Fruit fly (Drosophila melanogaster) whole organism, prepupa: Measurements from ENCODE around the gene Jon65Aiv.

ENCODE experiments used
- Blimp-1 ChIP-seq: fragments of 200-800 bp; sonication (Bioruptor generic); optimal IDR thresholded peaks from 3 replicates; lab custom pipeline; 2017; ENCODE audit warnings: missing biosample characterization, missing genetic modification characterization, mild to moderate bottlenecking, moderate library complexity, missing genetic modification reagents
- CG10631 ChIP-seq: fragments of 200-800 bp; sonication (Bioruptor generic); optimal IDR thresholded peaks from 2 replicates; lab custom pipeline; 2016; ENCODE audit warnings: missing biosample characterization, missing genetic modification characterization
- CG10669 ChIP-seq: fragments of 200-800 bp; sonication (Bioruptor generic); optimal IDR thresholded peaks from 3 replicates; lab custom pipeline; 2018; ENCODE audit warnings: missing biosample characterization, mild to moderate bottlenecking, missing genetic modification characterization, moderate library complexity
- CG11762 ChIP-seq: fragments of 200-800 bp; sonication (Bioruptor generic); optimal IDR thresholded peaks from 3 replicates; lab custom pipeline; 2016; ENCODE audit warnings: missing biosample characterization, missing genetic modification characterization; ENCODE audit not compliant: insufficient read depth
- CG3032 ChIP-seq: fragments of 200-800 bp; optimal IDR thresholded peaks from 2 replicates; lab custom pipeline; 2019; ENCODE audit warnings: missing biosample characterization, mild to moderate bottlenecking, missing genetic modification characterization, moderate library complexity
- CG8119 ChIP-seq: fragments of 200-800 bp; sonication (Bioruptor generic); IDR thresholded peaks from 3 replicates; pipeline ENCODE4 v1.3.6; 2022; ENCODE audit warnings: missing biosample characterization, missing genetic modification characterization
- CG8632 ChIP-seq: fragments of 200-800 bp; sonication (Bioruptor generic); optimal IDR thresholded peaks from 3 replicates; lab custom pipeline; 2016; ENCODE audit warnings: missing biosample characterization, missing genetic modification characterization
- Hr39 ChIP-seq: fragments of 200-800 bp; sonication (Bioruptor generic); optimal IDR thresholded peaks from 2 replicates; lab custom pipeline; 2016; ENCODE audit warnings: missing biosample characterization, missing genetic modification characterization
- Lpt ChIP-seq: fragments of 200-800 bp; sonication (Bioruptor generic); optimal IDR thresholded peaks from 3 replicates; lab custom pipeline; 2016; ENCODE audit warnings: missing biosample characterization, missing genetic modification characterization
- cyc ChIP-seq: fragments of 200-800 bp; sonication (Bioruptor generic); optimal IDR thresholded peaks from 3 replicates; lab custom pipeline; 2016; ENCODE audit warnings: missing biosample characterization, missing genetic modification characterization
- eg ChIP-seq: fragments of 200-800 bp; sonication (Bioruptor generic); IDR thresholded peaks from 3 replicates; pipeline ENCODE4 v1.3.6; 2022; ENCODE audit warnings: missing biosample characterization, missing genetic modification characterization
- esn ChIP-seq: fragments of 200-800 bp; sonication (Bioruptor generic); optimal IDR thresholded peaks from 2 replicates; lab custom pipeline; 2016; ENCODE audit warnings: missing biosample characterization, mild to moderate bottlenecking, missing genetic modification characterization, moderate library complexity
- ss ChIP-seq, 2 experiments: fragments of 200-800 bp; sonication (Bioruptor generic); optimal IDR thresholded peaks; 2 replicates in 1 of 2; 3 replicates in 1 of 2; lab custom pipeline; 2017 to 2018; ENCODE audit warnings: mild to moderate bottlenecking in 2 of 2, missing biosample characterization in 2 of 2, missing genetic modification characterization in 2 of 2, moderate library complexity in 1 of 2

- TF ChIP-seq CG11762 (no peak), Hr39 (no peak), CG8119 (GFP tag; lab: Robert Waterston, UW) (no peak), CG3032 (tag; lab: Kevin White, UChicago) (no peak), CG10631 (no peak), CG10669 (GFP tag; lab: Kevin White, UChicago) (no peak), esn (GFP tag; lab: Kevin White, UChicago) (no peak), Blimp-1 (GFP tag; lab: Kevin White, UChicago) (no peak), ss (GFP tag; optimal IDR thresholded peaks at IDR 0.05; lab: Kevin White, UChicago) (no peak), Lpt (no peak), CG8632 (no peak), eg (GFP tag; lab: Robert Waterston, UW) (no peak), cyc (GFP tag; lab: Kevin White, UChicago) (no peak)
Observed at dm6 chr3L:6034916-6035315, 4.0 kb upstream of the Jon65Aiv start, which contains the start of gene yip7.
